Worm (Caenorhabditis elegans): Measurements from ENCODE around the gene K01A6.8.
A peak's percentile ranks its signal among the peaks of the same experiment; 100 is the strongest.

Gene K01A6.8

DNA sequence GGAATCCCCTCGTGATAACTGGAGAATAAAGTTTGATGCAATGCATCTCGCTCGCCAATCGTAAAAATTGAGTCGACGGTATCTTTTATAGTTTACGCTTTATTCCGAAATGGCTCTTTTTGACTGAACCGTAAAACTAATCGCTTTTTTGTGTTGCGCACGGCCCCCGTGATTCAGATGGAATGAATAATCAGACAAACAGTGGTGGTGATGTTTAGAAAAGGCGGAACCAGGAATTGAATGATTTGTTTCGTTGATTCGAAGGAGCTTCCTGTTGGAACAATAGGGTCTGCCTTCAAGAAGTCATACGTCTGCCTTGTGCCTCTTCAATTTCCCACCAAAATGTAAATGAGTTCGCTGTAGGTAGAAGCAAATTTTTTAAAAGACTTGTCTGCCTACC lies 17.2 kb upstream of the K01A6.8 start, which contains the start of gene scl-18:
TSS of gene scl-18 (minus strand) at position 101 of the 400 bp plus-strand sequence.
- no peak for TF ChIP-seq sem-2 (GFP tag; optimal IDR thresholded peaks at IDR 0.05)

DNA sequence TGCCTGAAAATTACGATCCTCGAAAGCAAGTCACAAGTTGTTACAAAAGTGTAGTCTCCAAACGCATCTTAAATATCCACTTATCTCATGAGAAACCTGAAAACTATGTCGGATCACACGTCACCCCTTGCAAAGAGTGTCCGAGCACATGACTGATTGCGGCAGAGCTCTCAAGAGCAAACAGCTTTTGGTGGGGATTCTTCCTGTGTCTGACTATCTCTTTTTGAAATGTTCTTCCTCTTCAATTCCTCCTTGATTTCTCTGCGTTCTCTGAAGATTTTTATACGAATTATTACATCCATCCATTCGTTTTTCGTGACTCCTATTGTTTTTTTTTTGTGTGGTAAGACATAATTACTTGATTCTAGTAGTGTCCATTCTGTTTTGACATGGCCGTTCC lies 11.7 kb upstream of the K01A6.8 start, which contains the start of gene T12A7.6:
TSS of gene T12A7.6 (plus strand) at position 369 of the 400 bp plus-strand sequence.
- TF ChIP-seq unc-62 (GFP tag; optimal IDR thresholded peaks at IDR 0.05) (no peak), ces-1 (GFP tag; optimal IDR thresholded peaks at IDR 0.05) (no peak), nhr-237 (tag; optimal IDR thresholded peaks at IDR 0.05) (no peak), cnd-1 (tag; optimal IDR thresholded peaks at IDR 0.05) (no peak), drap-1 (GFP tag; optimal IDR thresholded peaks at IDR 0.05) (no peak), lin-32 (GFP tag; optimal IDR thresholded peaks at IDR 0.05) (no peak), blmp-1 (tag; optimal IDR thresholded peaks at IDR 0.05) (no peak), ceh-39 (tag; optimal IDR thresholded peaks at IDR 0.05) (no peak), hlh-1 (tag; optimal IDR thresholded peaks at IDR 0.05) (no peak), pha-4 (tag; optimal IDR thresholded peaks at IDR 0.05) (no peak), mls-2 (tag; optimal IDR thresholded peaks at IDR 0.05) (no peak), flh-1 (GFP tag; optimal IDR thresholded peaks at IDR 0.05) (no peak), sem-2 (GFP tag; optimal IDR thresholded peaks at IDR 0.05) (no peak), bed-3 (GFP tag; optimal IDR thresholded peaks at IDR 0.05) (no peak), zip-8 (tag; optimal IDR thresholded peaks at IDR 0.05) (no peak), elt-1 (tag; optimal IDR thresholded peaks at IDR 0.05; ENCODE audit: borderline replicate concordance, insufficient read depth) (no peak)

DNA sequence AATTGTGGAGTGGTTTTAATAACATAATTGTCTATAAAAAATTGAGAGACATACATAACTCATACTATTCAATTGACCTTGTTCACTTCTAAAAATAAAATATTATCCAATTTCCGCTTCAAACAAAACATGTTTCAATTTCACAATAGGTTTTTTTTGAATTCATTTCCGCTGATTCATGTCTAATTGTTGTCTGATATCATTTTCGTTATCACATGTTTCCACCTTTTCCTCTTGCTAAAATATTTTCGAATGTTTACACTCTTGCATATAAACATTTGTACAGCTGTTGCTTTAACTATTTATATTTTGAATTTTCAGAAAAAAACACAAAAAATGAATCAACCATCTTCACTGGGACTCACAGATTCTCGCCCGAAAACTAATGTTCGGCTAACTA lies 8.2 kb upstream of the K01A6.8 start, which contains the start of gene gem-4:
TSS of gene gem-4 (plus strand) at position 301 of the 400 bp plus-strand sequence.
- no peak for TF ChIP-seq hlh-1 (tag; optimal IDR thresholded peaks at IDR 0.05)
- no peak for TF ChIP-seq lin-13 (tag; optimal IDR thresholded peaks at IDR 0.05)
- TF ChIP-seq M03D4.4 (tag; optimal IDR thresholded peaks at IDR 0.05) = no peak
- TF ChIP-seq ztf-11 (tag; optimal IDR thresholded peaks at IDR 0.05) = no peak
- TF ChIP-seq unc-39 (tag; optimal IDR thresholded peaks at IDR 0.05) = no peak
- no peak for TF ChIP-seq nhr-28 (tag; optimal IDR thresholded peaks at IDR 0.05)
- TF ChIP-seq zip-8 (tag; optimal IDR thresholded peaks at IDR 0.05) = no peak
- TF ChIP-seq sptf-1 (tag; optimal IDR thresholded peaks at IDR 0.05) = no peak
- no peak for TF ChIP-seq tbx-8 (GFP tag; optimal IDR thresholded peaks at IDR 0.05)
- TF ChIP-seq flh-1 (GFP tag; optimal IDR thresholded peaks at IDR 0.05) = no peak
- TF ChIP-seq mep-1 (tag; optimal IDR thresholded peaks at IDR 0.05) = no peak
- no peak for TF ChIP-seq elt-3 (tag; optimal IDR thresholded peaks at IDR 0.05)
- no peak for TF ChIP-seq ham-2 (GFP tag; optimal IDR thresholded peaks at IDR 0.05)
- TF ChIP-seq blmp-1 (tag; optimal IDR thresholded peaks at IDR 0.05) = no peak
- no peak for TF ChIP-seq mab-5 (tag; optimal IDR thresholded peaks at IDR 0.05)
- no peak for TF ChIP-seq nhr-76 (tag; optimal IDR thresholded peaks at IDR 0.05)

DNA sequence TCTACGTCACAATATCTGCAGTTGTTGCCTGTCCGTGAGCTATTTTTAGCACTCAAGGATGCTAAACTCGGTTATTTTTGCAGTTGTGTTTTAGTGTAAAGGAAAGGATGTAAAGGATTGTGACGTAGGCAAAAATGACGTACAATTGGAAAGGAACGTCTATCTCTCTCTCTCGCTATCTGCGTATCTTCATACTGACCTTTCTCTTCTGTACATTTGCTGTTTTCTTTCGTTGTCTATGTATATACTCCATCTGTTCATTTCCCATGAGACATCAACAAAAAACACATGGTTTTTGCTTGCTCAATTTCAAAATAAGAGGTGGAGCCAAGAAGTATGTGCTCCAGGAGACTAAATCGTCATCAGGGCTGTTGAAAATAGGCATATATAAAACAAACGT lies 7.1 kb upstream of the K01A6.8 start:
- TF ChIP-seq cnd-1 (tag; optimal IDR thresholded peaks at IDR 0.05) (no peak), zip-8 (tag; optimal IDR thresholded peaks at IDR 0.05) (peak; percentile 4)

DNA sequence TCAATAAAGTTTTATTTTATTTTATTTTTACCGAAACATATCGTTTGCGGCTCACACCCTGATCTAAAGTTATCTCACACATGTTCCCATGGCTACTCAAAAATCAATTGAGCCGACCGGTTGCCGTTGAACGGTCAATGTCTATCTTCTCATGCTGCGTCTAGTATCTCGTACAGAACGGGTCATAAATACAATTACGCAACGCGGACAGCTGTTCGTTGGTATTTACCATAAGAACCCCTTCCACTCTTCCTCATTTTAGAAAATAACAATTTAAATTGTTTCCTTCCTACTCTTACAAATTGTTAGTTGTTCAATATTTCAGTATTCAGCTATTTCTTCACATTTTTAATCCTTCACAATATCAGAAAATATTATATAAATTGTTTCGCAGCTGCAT lies 6.6 kb upstream of the K01A6.8 start:
- no peak for TF ChIP-seq ceh-83 (GFP tag; optimal IDR thresholded peaks at IDR 0.05)
- peak; percentile 88 for TF ChIP-seq cnd-1 (tag; optimal IDR thresholded peaks at IDR 0.05)
- TF ChIP-seq mls-2 (tag; optimal IDR thresholded peaks at IDR 0.05) = no peak
- peak; percentile 50 for TF ChIP-seq zip-8 (tag; optimal IDR thresholded peaks at IDR 0.05)
- TF ChIP-seq ceh-39 (tag; optimal IDR thresholded peaks at IDR 0.05) = no peak
- peak; percentile 16 for TF ChIP-seq hlh-1 (tag; optimal IDR thresholded peaks at IDR 0.05)
- peak; percentile 96 for TF ChIP-seq nhr-2 (tag; optimal IDR thresholded peaks at IDR 0.05)
- TF ChIP-seq nhr-28 (tag; optimal IDR thresholded peaks at IDR 0.05) = no peak
- no peak for TF ChIP-seq nhr-12 (tag; optimal IDR thresholded peaks at IDR 0.05)
- no peak for TF ChIP-seq unc-120 (tag; optimal IDR thresholded peaks at IDR 0.05; ENCODE audit: poor library complexity, severe bottlenecking)
- TF ChIP-seq unc-39 (tag; optimal IDR thresholded peaks at IDR 0.05) = no peak
- TF ChIP-seq ces-1 (GFP tag; optimal IDR thresholded peaks at IDR 0.05) = peak; percentile 23
- no peak for TF ChIP-seq unc-62 (GFP tag; optimal IDR thresholded peaks at IDR 0.05)
- no peak for TF ChIP-seq M03D4.4 (tag; optimal IDR thresholded peaks at IDR 0.05)
- TF ChIP-seq nhr-237 (tag; optimal IDR thresholded peaks at IDR 0.05) = no peak
- TF ChIP-seq mab-5 (tag; optimal IDR thresholded peaks at IDR 0.05) = no peak
- TF ChIP-seq tbx-8 (GFP tag; optimal IDR thresholded peaks at IDR 0.05) = no peak
- no peak for TF ChIP-seq snpc-4 (tag; optimal IDR thresholded peaks at IDR 0.05)
